Worm (Caenorhabditis elegans) whole organism, mixed stage, embryonic: Measurements from ENCODE around the gene C16A3.5.

Experiments used
- M03D4.4 ChIP-seq: sonication (generic microtip); optimal IDR thresholded peaks from 2 replicates; lab custom pipeline; 2017; ENCODE audit warnings: mild to moderate bottlenecking, missing genetic modification characterization, missing compliant biosample characterization
- bed-3 ChIP-seq: fragments of 200-800 bp; sonication (Bioruptor generic); optimal IDR thresholded peaks from 3 replicates; lab custom pipeline; 2018; ENCODE audit warnings: mild to moderate bottlenecking, missing genetic modification characterization, moderate library complexity, missing compliant biosample characterization
- blmp-1 ChIP-seq: fragments of 150-350 bp; optimal IDR thresholded peaks from 2 replicates; lab custom pipeline; 2014; ENCODE audit warnings: missing biosample characterization, missing genetic modification characterization
- ceh-83 ChIP-seq: fragments of 200-800 bp; sonication (Bioruptor generic); optimal IDR thresholded peaks from 2 replicates; lab custom pipeline; 2018; ENCODE audit warnings: mild to moderate bottlenecking, missing genetic modification characterization, missing compliant biosample characterization
- ces-1 ChIP-seq: fragments of 150-350 bp; optimal IDR thresholded peaks from 2 replicates; lab custom pipeline; 2014; ENCODE audit warnings: missing biosample characterization, missing genetic modification reagents, missing genetic modification characterization
- cnd-1 ChIP-seq: fragments of 200-800 bp; sonication (Bioruptor generic); optimal IDR thresholded peaks from 2 replicates; lab custom pipeline; 2018; ENCODE audit warnings: mild to moderate bottlenecking, missing genetic modification characterization, missing compliant biosample characterization
- drap-1 ChIP-seq: fragments of 200-800 bp; sonication (Bioruptor generic); optimal IDR thresholded peaks from 3 replicates; lab custom pipeline; 2018; ENCODE audit warnings: mild to moderate bottlenecking, missing genetic modification characterization, missing compliant biosample characterization
- elt-1 ChIP-seq: sonication (generic microtip); optimal IDR thresholded peaks from 2 replicates; lab custom pipeline; 2017; ENCODE audit warnings: missing genetic modification characterization, mild to moderate bottlenecking, missing compliant biosample characterization, antibody characterized with exemption, moderate library complexity, borderline replicate concordance; ENCODE audit not compliant: insufficient read depth
- flh-1 ChIP-seq: fragments of 200-800 bp; sonication (Bioruptor generic); optimal IDR thresholded peaks from 2 replicates; lab custom pipeline; 2018; ENCODE audit warnings: mild to moderate bottlenecking, missing genetic modification characterization, moderate library complexity, missing compliant biosample characterization
- ham-2 ChIP-seq: fragments of 200-800 bp; sonication (Bioruptor generic); optimal IDR thresholded peaks from 2 replicates; lab custom pipeline; 2018; ENCODE audit warnings: mild to moderate bottlenecking, missing genetic modification characterization, missing compliant biosample characterization
- lsy-2 ChIP-seq: fragments of 150-350 bp; optimal IDR thresholded peaks from 2 replicates; lab custom pipeline; 2014; ENCODE audit warnings: missing biosample characterization, missing genetic modification characterization
- mab-5 ChIP-seq: fragments of 150-350 bp; optimal IDR thresholded peaks from 2 replicates; lab custom pipeline; 2014; ENCODE audit warnings: missing biosample characterization, missing genetic modification characterization
- mep-1 ChIP-seq: fragments of 150-350 bp; optimal IDR thresholded peaks from 2 replicates; lab custom pipeline; 2017; ENCODE audit warnings: missing biosample characterization, missing genetic modification reagents, missing genetic modification characterization, inconsistent platforms
- mls-2 ChIP-seq: sonication (generic microtip); optimal IDR thresholded peaks from 2 replicates; lab custom pipeline; 2016; ENCODE audit warnings: mild to moderate bottlenecking, missing genetic modification characterization, moderate library complexity, missing compliant biosample characterization
- nhr-12 ChIP-seq: fragments of 150-350 bp; optimal IDR thresholded peaks from 2 replicates; lab custom pipeline; 2014; ENCODE audit warnings: missing biosample characterization, missing genetic modification characterization
- nhr-2 ChIP-seq: fragments of 150-350 bp; optimal IDR thresholded peaks from 2 replicates; lab custom pipeline; 2014; ENCODE audit warnings: missing biosample characterization, missing genetic modification characterization
- sem-2 ChIP-seq: fragments of 200-800 bp; sonication (Bioruptor generic); optimal IDR thresholded peaks from 2 replicates; lab custom pipeline; 2018; ENCODE audit warnings: mild to moderate bottlenecking, missing genetic modification characterization, missing compliant biosample characterization
- sptf-1 ChIP-seq: sonication (generic microtip); optimal IDR thresholded peaks from 2 replicates; lab custom pipeline; 2017; ENCODE audit warnings: mild to moderate bottlenecking, missing genetic modification characterization, moderate library complexity, missing compliant biosample characterization
- tbx-8 ChIP-seq: fragments of 200-800 bp; sonication (Bioruptor generic); optimal IDR thresholded peaks from 2 replicates; lab custom pipeline; 2018; ENCODE audit warnings: mild to moderate bottlenecking, missing genetic modification characterization, moderate library complexity, missing compliant biosample characterization
- unc-120 ChIP-seq: sonication (generic microtip); optimal IDR thresholded peaks from 2 replicates; lab custom pipeline; 2017; ENCODE audit warnings: missing genetic modification characterization, missing compliant biosample characterization; ENCODE audit not compliant: poor library complexity, severe bottlenecking
- unc-39 ChIP-seq: fragments of 150-350 bp; optimal IDR thresholded peaks from 2 replicates; lab custom pipeline; 2014; ENCODE audit warnings: missing biosample characterization, missing genetic modification characterization
- unc-62 ChIP-seq: fragments of 150-350 bp; optimal IDR thresholded peaks from 2 replicates; lab custom pipeline; 2014; ENCODE audit warnings: missing biosample characterization, missing genetic modification reagents, missing genetic modification characterization
- ztf-11 ChIP-seq: fragments of 150-350 bp; optimal IDR thresholded peaks from 2 replicates; lab custom pipeline; 2014; ENCODE audit warnings: missing biosample characterization, missing genetic modification characterization

The C16A3.5 gene

DNA sequence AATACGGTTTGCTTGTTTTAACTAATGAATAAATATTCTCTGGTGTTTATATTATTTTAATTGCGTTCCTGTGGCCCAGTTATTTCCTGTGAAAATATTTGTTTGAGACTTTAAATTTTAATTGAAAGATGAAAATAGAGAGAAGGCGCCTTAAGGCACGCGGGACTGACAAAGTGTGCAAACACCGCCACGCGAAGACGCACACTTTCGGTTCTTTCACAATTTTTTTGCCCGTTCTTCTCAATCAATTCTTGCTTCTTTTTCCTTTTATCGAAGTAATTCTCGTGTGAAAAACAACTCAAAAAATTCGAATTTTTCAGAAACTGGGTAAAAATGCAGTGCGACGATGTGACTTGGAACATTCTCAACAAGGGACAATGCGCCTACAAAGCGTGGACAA, 1.4 kb upstream of the C16A3.5 start, which contains the start of gene C16A3.6:
TSS of gene C16A3.6 (plus strand) at position 84 of the 400 bp plus-strand sequence.
- TF ChIP-seq sptf-1 (tag; lab: Kevin White, UChicago) (peak; percentile 28), elt-1 (tag; lab: Kevin White, UChicago) (no peak), unc-39 (no peak), ces-1 (GFP tag; lab: Kevin White, UChicago) (no peak), lsy-2 (tag; lab: Kevin White, UChicago) (peak; percentile 37), unc-120 (peak; percentile 40)

- TF ChIP-seq tbx-8 (no peak), ham-2 (no peak), elt-1 (tag; lab: Kevin White, UChicago) (no peak), mls-2 (tag; lab: Kevin White, UChicago) (no peak), mab-5 (tag; lab: Kevin White, UChicago) (no peak), nhr-12 (tag; lab: Kevin White, UChicago) (no peak), cnd-1 (tag; lab: Kevin White, UChicago) (no peak)
Observed at ce11 chrIII:6381584-6382391, 1.2 kb downstream of the C16A3.5 start, which contains the start of gene znf-622. znf-622 (plus strand) TSS chrIII:6381634.

ce11 chrIII:6382987-6383602, 2.5 kb downstream of the C16A3.5 start, which contains the start of gene let-716:
let-716 (plus strand) TSS chrIII:6383552.
- TF ChIP-seq lsy-2 (tag; lab: Kevin White, UChicago), result peak; percentile 95
- TF ChIP-seq nhr-2 (tag; lab: Kevin White, UChicago), result no peak

ce11 chrIII:6389533-6389932, 9.0 kb downstream of the C16A3.5 start, which contains the start of gene C16A3.2:
C16A3.2 (plus strand) TSS chrIII:6389833.
- TF ChIP-seq cnd-1 (tag; lab: Kevin White, UChicago), result no peak
- no peak for TF ChIP-seq sptf-1 (tag; lab: Kevin White, UChicago)
- no peak for TF ChIP-seq sem-2 (GFP tag; lab: Kevin White, UChicago)
- TF ChIP-seq unc-62 (GFP tag; lab: Kevin White, UChicago), result no peak
- TF ChIP-seq flh-1 (GFP tag; lab: Kevin White, UChicago), result no peak
- no peak for TF ChIP-seq ztf-11 (tag; lab: Kevin White, UChicago)

DNA sequence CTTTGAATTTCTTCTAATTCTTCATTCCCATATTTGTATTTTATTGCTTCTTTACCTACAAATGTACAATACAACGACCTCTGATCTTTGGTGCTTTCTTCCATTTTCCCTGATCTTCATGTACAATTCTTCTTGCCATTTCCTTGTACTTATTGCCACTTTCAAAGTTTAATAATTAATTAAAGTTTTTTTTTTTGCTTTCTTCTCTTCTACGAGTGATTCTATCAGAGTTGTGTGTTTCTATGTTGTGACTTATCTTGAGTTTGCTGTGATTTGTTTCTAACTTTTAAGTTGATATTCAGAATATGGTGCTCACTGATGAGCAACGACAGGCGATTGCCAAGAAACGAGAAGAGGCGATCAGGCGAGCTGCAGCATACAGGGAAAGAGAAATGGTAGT, 10.1 kb downstream of the C16A3.5 start, which contains the start of gene smrc-1:
TSS of gene smrc-1 (plus strand) at position 301 of the 400 bp plus-strand sequence.
- no peak for TF ChIP-seq blmp-1 (tag; lab: Kevin White, UChicago)
- no peak for TF ChIP-seq mls-2 (tag; lab: Kevin White, UChicago)
- TF ChIP-seq, all 35 proteins: peak for 0

DNA sequence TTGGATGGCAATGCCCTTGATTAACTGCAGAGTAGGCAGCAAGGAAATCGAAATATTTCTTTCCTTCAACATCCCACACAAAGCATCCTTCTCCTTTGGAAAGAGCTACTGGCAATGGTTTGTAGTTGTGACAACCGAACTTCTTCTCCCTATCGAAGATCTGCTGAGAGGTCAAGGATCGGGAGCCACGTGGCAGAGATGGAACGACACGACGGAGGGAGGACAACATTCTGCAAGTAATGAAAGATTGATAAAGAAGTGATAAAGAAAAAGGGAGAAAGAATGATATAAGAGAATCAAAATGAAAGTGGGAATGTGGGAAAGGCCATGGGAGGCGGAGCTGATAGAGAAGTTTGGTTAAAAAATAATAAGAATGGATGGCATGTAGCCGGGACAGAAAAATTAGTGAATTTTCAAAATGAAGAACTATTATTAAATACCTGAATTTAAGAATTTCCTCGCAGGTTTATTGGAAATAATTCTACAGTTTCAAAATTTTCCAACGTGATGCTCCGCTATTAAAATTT, 15.2 kb downstream of the C16A3.5 start, which contains the start of gene oatr-1:
TSS of gene oatr-1 (minus strand) at position 477 of the 527 bp plus-strand sequence.
- TF ChIP-seq M03D4.4 (tag; lab: Kevin White, UChicago) (no peak), elt-1 (tag; lab: Kevin White, UChicago) (no peak), ztf-11 (tag; lab: Kevin White, UChicago) (no peak), bed-3 (GFP tag; lab: Kevin White, UChicago) (no peak), ceh-83 (no peak), sem-2 (GFP tag; lab: Kevin White, UChicago) (no peak), tbx-8 (no peak), drap-1 (GFP tag; lab: Kevin White, UChicago) (no peak), mep-1 (tag; lab: Kevin White, UChicago) (no peak), sptf-1 (tag; lab: Kevin White, UChicago) (no peak)
- TF ChIP-seq, all 35 proteins: peak for 0

- TF ChIP-seq unc-62 (GFP tag; lab: Kevin White, UChicago) (no peak), elt-1 (tag; lab: Kevin White, UChicago) (peak; percentile 7)
- TF ChIP-seq, all 35 proteins: peak for 1
Observed at ce11 chrIII:6396381-6396780, 15.8 kb downstream of the C16A3.5 start.
